Fruit fly (Drosophila melanogaster): ENCODE results near the gene CG12659.

- TF ChIP-seq Eip75B (GFP tag; optimal IDR thresholded peaks at IDR 0.05) = no peak
- TF ChIP-seq CG8632 (GFP tag; optimal IDR thresholded peaks at IDR 0.05) = no peak
- TF ChIP-seq CG6854 (GFP tag; optimal IDR thresholded peaks at IDR 0.05) = no peak
- TF ChIP-seq CG10669 (GFP tag; optimal IDR thresholded peaks at IDR 0.05) = no peak
- TF ChIP-seq CG4318 (GFP tag; optimal IDR thresholded peaks at IDR 0.05) = no peak
- no peak for TF ChIP-seq esn (GFP tag; optimal IDR thresholded peaks at IDR 0.05)
- no peak for TF ChIP-seq Hr39 (GFP tag; optimal IDR thresholded peaks at IDR 0.05)
- TF ChIP-seq Met (GFP tag; optimal IDR thresholded peaks at IDR 0.05) = no peak
- TF ChIP-seq Sox102F (GFP tag; optimal IDR thresholded peaks at IDR 0.05) = no peak
- TF ChIP-seq CG9139 (GFP tag; optimal IDR thresholded peaks at IDR 0.05) = no peak
- TF ChIP-seq lz (GFP tag; optimal IDR thresholded peaks at IDR 0.05) = no peak
- no peak for TF ChIP-seq CG8119 (GFP tag; IDR thresholded peaks at IDR 0.05)
Measured at dm6 chrX:8576675-8577074, 14.9 kb downstream of the CG12659 start.
